Worm (Caenorhabditis elegans): Measurements from ENCODE around the gene prp-8.

ce11 chrIII:8124323-8124722, 39.9 kb upstream of the prp-8 start:
- TF ChIP-seq lsy-2 (tag; optimal IDR thresholded peaks at IDR 0.05) (peak; percentile 20 to 89), nhr-11 (tag; optimal IDR thresholded peaks at IDR 0.05) (no peak), ztf-4 (tag; optimal IDR thresholded peaks at IDR 0.05) (no peak), lin-39 (tag; optimal IDR thresholded peaks at IDR 0.05) (no peak), nhr-21 (tag; optimal IDR thresholded peaks at IDR 0.05) (peak; percentile 72), snpc-4 (tag; optimal IDR thresholded peaks at IDR 0.05) (no peak), unc-62 (GFP tag; optimal IDR thresholded peaks at IDR 0.05) (no peak), peb-1 (tag; optimal IDR thresholded peaks at IDR 0.05) (no peak), nhr-25 (tag; optimal IDR thresholded peaks at IDR 0.05) (peak; percentile 88), gmeb-1 (tag; optimal IDR thresholded peaks at IDR 0.05) (peak; percentile 37), ceh-16 (tag; optimal IDR thresholded peaks at IDR 0.05) (no peak), ztf-1 (GFP tag; conservative IDR thresholded peaks at IDR 0.05) (no peak), alr-1 (tag; optimal IDR thresholded peaks at IDR 0.05) (no peak), elt-3 (tag; optimal IDR thresholded peaks at IDR 0.05) (no peak)
